Worm (Caenorhabditis elegans) whole organism, L4/young adult: ENCODE results near the gene phf-30.
A peak's percentile ranks its signal among the peaks of the same experiment; 100 is the strongest.

Source experiments
- W03F9.2 ChIP-seq: fragments of 150-350 bp; optimal IDR thresholded peaks from 2 replicates; lab custom pipeline; 2014; ENCODE audit warnings: missing biosample characterization, missing genetic modification characterization
- dao-5 ChIP-seq: sonication (generic microtip); optimal IDR thresholded peaks from 2 replicates; lab custom pipeline; 2016; ENCODE audit warnings: missing genotype, missing genetic modification characterization, moderate library complexity, missing compliant biosample characterization
- him-1 ChIP-seq: sonication (generic microtip); optimal IDR thresholded peaks from 2 replicates; lab custom pipeline; 2016; ENCODE audit warnings: missing genotype, missing genetic modification reagents, missing genetic modification characterization, missing compliant biosample characterization

The phf-30 gene

ce11 chrV:8454995-8455446, 13.8 kb upstream of the phf-30 start, which contains the start of gene T23B12.11:
Gene T23B12.11, plus strand, starts transcription at chrV:8455396.
- TF ChIP-seq W03F9.2 (tag; lab: Kevin White, UChicago): no peak
- TF ChIP-seq him-1 (tag; lab: Kevin White, UChicago): no peak
- TF ChIP-seq dao-5 (tag; lab: Kevin White, UChicago): no peak

- TF ChIP-seq him-1 (tag; lab: Kevin White, UChicago) (no peak), dao-5 (tag; lab: Kevin White, UChicago) (no peak), W03F9.2 (tag; lab: Kevin White, UChicago) (no peak)
Measured at ce11 chrV:8460306-8460705, 8.5 kb upstream of the phf-30 start, which contains the start of gene T23B12.6. Gene T23B12.6, minus strand, starts transcription at chrV:8460419.

ce11 chrV:8460800-8461199, 8.0 kb upstream of the phf-30 start:
- TF ChIP-seq W03F9.2 (tag; lab: Kevin White, UChicago): no peak
- no peak for TF ChIP-seq him-1 (tag; lab: Kevin White, UChicago)
- TF ChIP-seq dao-5 (tag; lab: Kevin White, UChicago): no peak

- TF ChIP-seq W03F9.2 (tag; lab: Kevin White, UChicago): peak; percentile 88
- no peak for TF ChIP-seq dao-5 (tag; lab: Kevin White, UChicago)
Measured at ce11 chrV:8462074-8462473, 6.8 kb upstream of the phf-30 start, which contains the start of the genes dnj-22 and natc-1. Gene dnj-22, minus strand, starts transcription at chrV:8462120. Gene natc-1, plus strand, starts transcription at chrV:8462359.

ce11 chrV:8465386-8465785, 3.5 kb upstream of the phf-30 start, which contains the start of gene mrps-2:
Gene mrps-2, plus strand, starts transcription at chrV:8465686.
- TF ChIP-seq W03F9.2 (tag; lab: Kevin White, UChicago): no peak
- TF ChIP-seq dao-5 (tag; lab: Kevin White, UChicago): no peak
- no peak for TF ChIP-seq him-1 (tag; lab: Kevin White, UChicago)

ce11 chrV:8467031-8467430, 1.8 kb upstream of the phf-30 start, which contains the start of gene mrpl-4:
Gene mrpl-4, plus strand, starts transcription at chrV:8467265.
- no peak for TF ChIP-seq him-1 (tag; lab: Kevin White, UChicago)
- TF ChIP-seq dao-5 (tag; lab: Kevin White, UChicago): no peak
- no peak for TF ChIP-seq W03F9.2 (tag; lab: Kevin White, UChicago)

ce11 chrV:8470906-8471305, 2.1 kb downstream of the phf-30 start, which contains the start of gene gplb-1:
Gene gplb-1, minus strand, starts transcription at chrV:8471242.
- no peak for TF ChIP-seq W03F9.2 (tag; lab: Kevin White, UChicago)
- no peak for TF ChIP-seq dao-5 (tag; lab: Kevin White, UChicago)
- TF ChIP-seq him-1 (tag; lab: Kevin White, UChicago): no peak

- TF ChIP-seq him-1 (tag; lab: Kevin White, UChicago): no peak
- TF ChIP-seq dao-5 (tag; lab: Kevin White, UChicago): no peak
- TF ChIP-seq W03F9.2 (tag; lab: Kevin White, UChicago): no peak
Measured at ce11 chrV:8481274-8481673, 12.4 kb downstream of the phf-30 start.

- TF ChIP-seq dao-5 (tag; lab: Kevin White, UChicago): no peak
- no peak for TF ChIP-seq him-1 (tag; lab: Kevin White, UChicago)
Measured at ce11 chrV:8494260-8494939, 25.6 kb downstream of the phf-30 start, which contains the start of gene pxn-1. Gene pxn-1, plus strand, starts transcription at chrV:8494889.

- TF ChIP-seq him-1 (tag; lab: Kevin White, UChicago) (no peak), W03F9.2 (tag; lab: Kevin White, UChicago) (no peak), dao-5 (tag; lab: Kevin White, UChicago) (no peak)
Measured at ce11 chrV:8495106-8495505, 26.3 kb downstream of the phf-30 start.

ce11 chrV:8495965-8496364, 27.1 kb downstream of the phf-30 start:
- TF ChIP-seq W03F9.2 (tag; lab: Kevin White, UChicago): no peak

ce11 chrV:8499407-8499806, 30.6 kb downstream of the phf-30 start:
- TF ChIP-seq W03F9.2 (tag; lab: Kevin White, UChicago) (no peak), dao-5 (tag; lab: Kevin White, UChicago) (no peak), him-1 (tag; lab: Kevin White, UChicago) (no peak)

ce11 chrV:8500348-8500747, 31.5 kb downstream of the phf-30 start:
- peak; percentile 84 for TF ChIP-seq W03F9.2 (tag; lab: Kevin White, UChicago)
- TF ChIP-seq him-1 (tag; lab: Kevin White, UChicago): peak; percentile 97
- TF ChIP-seq dao-5 (tag; lab: Kevin White, UChicago): peak; percentile 96

ce11 chrV:8507324-8507723, 38.5 kb downstream of the phf-30 start, which contains the start of gene ZK994.6:
Gene ZK994.6, minus strand, starts transcription at chrV:8507424.
- TF ChIP-seq dao-5 (tag; lab: Kevin White, UChicago) (no peak), him-1 (tag; lab: Kevin White, UChicago) (no peak), W03F9.2 (tag; lab: Kevin White, UChicago) (no peak)
